Worm (Caenorhabditis elegans): ENCODE data around the gene F47D2.11.
"Not testable (repeated sequence)": the region's sequence is repeated elsewhere in the genome, so short reads cannot be mapped to it uniquely, and the experiment has no call there.

The F47D2.11 gene

ce11 chrV:4281699-4282098 lies 14.1 kb downstream of the F47D2.11 start, which contains the start of gene srt-37:
Gene srt-37, minus strand, starts transcription at chrV:4281799.
- TF ChIP-seq hlh-6 (tag; optimal IDR thresholded peaks at IDR 0.05); ahr-1 (tag; optimal IDR thresholded peaks at IDR 0.05); T23F11.4 (GFP tag; optimal IDR thresholded peaks at IDR 0.05): not testable (repeated sequence)

ce11 chrV:4278735-4279134 lies 17.1 kb downstream of the F47D2.11 start, which contains the start of gene srt-20:
Gene srt-20, minus strand, starts transcription at chrV:4278835.
- not testable (repeated sequence) for TF ChIP-seq unc-86, ceh-9, ahr-1 (tag; optimal IDR thresholded peaks at IDR 0.05)

ce11 chrV:4273372-4273771 lies 22.4 kb downstream of the F47D2.11 start:
- TF ChIP-seq ceh-19 (GFP tag; optimal IDR thresholded peaks at IDR 0.05), result no peak
- TF ChIP-seq ceh-24 (tag; optimal IDR thresholded peaks at IDR 0.05), result no peak
- TF ChIP-seq nhr-232 (tag; optimal IDR thresholded peaks at IDR 0.05), result no peak
- TF ChIP-seq pros-1 (tag; optimal IDR thresholded peaks at IDR 0.05), result no peak
- TF ChIP-seq sdc-2 (tag; optimal IDR thresholded peaks at IDR 0.05), result no peak
- no peak for TF ChIP-seq ceh-9 (tag; optimal IDR thresholded peaks at IDR 0.05)
- TF ChIP-seq mec-3 (tag; optimal IDR thresholded peaks at IDR 0.05; ENCODE audit: borderline replicate concordance), result no peak
- TF ChIP-seq dve-1 (tag; optimal IDR thresholded peaks at IDR 0.05), result no peak

- TF ChIP-seq ceh-34 (tag; optimal IDR thresholded peaks at IDR 0.05); C38D4.7 (GFP tag; optimal IDR thresholded peaks at IDR 0.05); lim-6 (tag; optimal IDR thresholded peaks at IDR 0.05): not testable (repeated sequence)
These were observed 24.6 kb downstream of the F47D2.11 start, which contains the start of gene srt-38 for ce11 chrV:4271258-4271657. Gene srt-38, minus strand, starts transcription at chrV:4271358.

- not testable (repeated sequence) for TF ChIP-seq rnt-1, fkh-6, ceh-22 (tag; optimal IDR thresholded peaks at IDR 0.05)
These were observed 27.6 kb downstream of the F47D2.11 start, which contains the start of gene srt-36 for ce11 chrV:4268213-4268612. Gene srt-36, minus strand, starts transcription at chrV:4268313.

- no peak for TF ChIP-seq ceh-22 (tag; optimal IDR thresholded peaks at IDR 0.05)
- no peak for TF ChIP-seq ceh-24 (tag; optimal IDR thresholded peaks at IDR 0.05)
- no peak for TF ChIP-seq C08G9.2 (tag; optimal IDR thresholded peaks at IDR 0.05)
- no peak for TF ChIP-seq ceh-9 (tag; optimal IDR thresholded peaks at IDR 0.05)
- TF ChIP-seq hlh-13 (GFP tag; optimal IDR thresholded peaks at IDR 0.05), result no peak
- no peak for TF ChIP-seq gmeb-2 (tag; optimal IDR thresholded peaks at IDR 0.05)
- TF ChIP-seq nhr-11 (tag; optimal IDR thresholded peaks at IDR 0.05), result no peak
- TF ChIP-seq ceh-34 (tag; optimal IDR thresholded peaks at IDR 0.05), result no peak
- TF ChIP-seq rnt-1 (tag; optimal IDR thresholded peaks at IDR 0.05), result no peak
- no peak for TF ChIP-seq ceh-30 (tag; optimal IDR thresholded peaks at IDR 0.05)
- TF ChIP-seq ref-2 (tag; optimal IDR thresholded peaks at IDR 0.05), result no peak
- TF ChIP-seq syd-9 (tag; optimal IDR thresholded peaks at IDR 0.05), result no peak
- no peak for TF ChIP-seq sdc-2 (tag; optimal IDR thresholded peaks at IDR 0.05)
- no peak for TF ChIP-seq sox-2 (GFP tag; IDR thresholded peaks at IDR 0.05)
- no peak for TF ChIP-seq odd-2 (tag; optimal IDR thresholded peaks at IDR 0.05)
These were observed 31.3 kb downstream of the F47D2.11 start, which contains the start of gene srt-35 for ce11 chrV:4264516-4264915. Gene srt-35, minus strand, starts transcription at chrV:4264616.

ce11 chrV:4261385-4261784 lies 34.4 kb downstream of the F47D2.11 start:
- TF ChIP-seq unc-86 (tag; optimal IDR thresholded peaks at IDR 0.05) (no peak), K02D7.2 (tag; optimal IDR thresholded peaks at IDR 0.05) (no peak), gmeb-2 (tag; optimal IDR thresholded peaks at IDR 0.05) (no peak), nhr-232 (tag; optimal IDR thresholded peaks at IDR 0.05) (no peak), ceh-14 (tag; optimal IDR thresholded peaks at IDR 0.05) (no peak), ztf-16 (tag; optimal IDR thresholded peaks at IDR 0.05) (no peak), che-1 (tag; optimal IDR thresholded peaks at IDR 0.05) (no peak), sdc-2 (tag; optimal IDR thresholded peaks at IDR 0.05) (no peak), rnt-1 (tag; optimal IDR thresholded peaks at IDR 0.05) (no peak)
